Worm (Caenorhabditis elegans) whole organism, L3 larva: ENCODE measurements around the gene B0310.6.

ENCODE experiments used
- ZK546.5 ChIP-seq: sonication (generic microtip); optimal IDR thresholded peaks from 2 replicates; lab custom pipeline; 2017; ENCODE audit warnings: missing biosample characterization, missing genetic modification characterization
- ama-1 ChIP-seq: fragments of 150-350 bp; optimal IDR thresholded peaks from 2 replicates; lab custom pipeline; 2018
- ceh-28 ChIP-seq: fragments of 150-350 bp; optimal IDR thresholded peaks from 2 replicates; lab custom pipeline; 2014; ENCODE audit warnings: missing biosample characterization, missing genetic modification reagents, missing genetic modification characterization
- egl-27 ChIP-seq: sonication (generic microtip); optimal IDR thresholded peaks from 4 replicates; lab custom pipeline; 2017; ENCODE audit warnings: missing biosample characterization, missing genetic modification reagents, missing genetic modification characterization
- fkh-10 ChIP-seq: sonication (generic microtip); optimal IDR thresholded peaks from 2 replicates; lab custom pipeline; 2017; ENCODE audit warnings: missing biosample characterization, missing genetic modification reagents, missing genetic modification characterization
- fkh-2 ChIP-seq: fragments of 150-350 bp; optimal IDR thresholded peaks from 2 replicates; lab custom pipeline; 2014; ENCODE audit warnings: missing biosample characterization, missing genetic modification reagents, missing genetic modification characterization
- fos-1 ChIP-seq: fragments of 150-350 bp; optimal IDR thresholded peaks from 2 replicates; lab custom pipeline; 2014; ENCODE audit warnings: missing biosample characterization, missing genetic modification characterization
- lin-15B ChIP-seq: fragments of 150-350 bp; optimal IDR thresholded peaks from 2 replicates; lab custom pipeline; 2014; ENCODE audit warnings: missing biosample characterization, missing genetic modification characterization
- mdl-1 ChIP-seq: fragments of 150-350 bp; optimal IDR thresholded peaks from 2 replicates; lab custom pipeline; 2014; ENCODE audit warnings: missing biosample characterization, missing genetic modification characterization
- nhr-25 ChIP-seq: sonication (generic microtip); optimal IDR thresholded peaks from 2 replicates; lab custom pipeline; 2017; ENCODE audit warnings: missing biosample characterization, missing genetic modification characterization
- pha-4 ChIP-seq: fragments of 150-350 bp; optimal IDR thresholded peaks from 2 replicates; lab custom pipeline; 2014; ENCODE audit warnings: missing biosample characterization, missing genetic modification reagents, missing genetic modification characterization
- snpc-4 ChIP-seq: fragments of 150-350 bp; optimal IDR thresholded peaks from 2 replicates; lab custom pipeline; 2014; ENCODE audit warnings: missing biosample characterization, missing genetic modification characterization
- unc-62 ChIP-seq: fragments of 150-350 bp; sonication (generic microtip); optimal IDR thresholded peaks from 4 replicates; lab custom pipeline; 2014; ENCODE audit warnings: missing biosample characterization, missing genetic modification reagents, missing genetic modification characterization
- zag-1 ChIP-seq: fragments of 150-350 bp; optimal IDR thresholded peaks from 2 replicates; lab custom pipeline; 2014; ENCODE audit warnings: missing biosample characterization, missing genetic modification characterization

DNA sequence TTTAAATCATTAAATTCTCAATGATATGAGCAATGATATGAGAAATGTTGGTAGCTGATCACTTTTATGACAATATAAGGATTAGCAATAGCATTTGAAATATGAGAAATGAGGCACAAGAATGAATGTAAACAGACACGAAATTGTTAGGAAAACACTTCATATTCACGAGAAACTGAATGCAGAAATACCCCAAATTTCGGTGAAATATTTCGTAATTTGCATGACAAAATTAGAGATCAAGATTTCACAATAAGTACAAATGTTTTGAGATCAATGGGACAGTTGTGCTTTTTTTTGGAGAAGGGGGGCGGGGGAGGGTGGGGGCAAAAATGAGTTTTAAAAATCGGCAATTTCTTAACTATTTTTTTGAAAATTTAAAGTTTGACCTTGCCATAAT is 5.6 kb upstream of the B0310.6 start:
- TF ChIP-seq mdl-1, result no peak
- TF ChIP-seq snpc-4 (tag; lab: Kevin White, UChicago), result no peak
- TF ChIP-seq pha-4 (tag; lab: Kevin White, UChicago), result no peak
- no peak for TF ChIP-seq egl-27 (tag; lab: Kevin White, UChicago)
- no peak for TF ChIP-seq nhr-25
- TF ChIP-seq zag-1, result no peak
- no peak for TF ChIP-seq fos-1 (tag; lab: Kevin White, UChicago)
- TF ChIP-seq unc-62 (GFP tag; lab: Kevin White, UChicago), result no peak
- no peak for TF ChIP-seq lin-15B (tag; lab: Kevin White, UChicago)
- no peak for TF ChIP-seq ama-1 (lab: Kevin White, UChicago)
- TF ChIP-seq ceh-28 (tag; lab: Kevin White, UChicago), result no peak
- no peak for TF ChIP-seq fkh-2 (tag; lab: Kevin White, UChicago)
- no peak for TF ChIP-seq ZK546.5 (tag; lab: Kevin White, UChicago)
- no peak for TF ChIP-seq fkh-10 (GFP tag; lab: Kevin White, UChicago)
